Worm (Caenorhabditis elegans) whole organism, young adult: Measurements from ENCODE around the gene gly-6.

Experiments
- F49E8.2 ChIP-seq: sonication (generic microtip); optimal IDR thresholded peaks from 3 replicates; lab custom pipeline; 2017; ENCODE audit warnings: missing genetic modification characterization, mild to moderate bottlenecking, missing compliant biosample characterization, antibody characterized with exemption, moderate library complexity; ENCODE audit not compliant: insufficient read depth
- F52B5.7 ChIP-seq: sonication (generic microtip); optimal IDR thresholded peaks from 2 replicates; lab custom pipeline; 2016; ENCODE audit warnings: mild to moderate bottlenecking, missing genetic modification characterization, missing compliant biosample characterization
- T07F8.4 ChIP-seq: sonication (generic microtip); optimal IDR thresholded peaks from 2 replicates; lab custom pipeline; 2016; ENCODE audit warnings: mild to moderate bottlenecking, missing genetic modification characterization, moderate library complexity, missing compliant biosample characterization
- Y53F4B.3 ChIP-seq: fragments of 200-800 bp; sonication (Bioruptor generic); IDR thresholded peaks from 2 replicates; pipeline ENCODE4 v1.3.6; 2022; ENCODE audit warnings: missing genetic modification reagents, missing genetic modification characterization, missing compliant biosample characterization
- aptf-2 ChIP-seq: fragments of 200-800 bp; sonication (Bioruptor generic); conservative IDR thresholded peaks from 2 replicates; pipeline ENCODE4 v1.3.6; 2022; ENCODE audit warnings: missing genetic modification reagents, missing genetic modification characterization, missing compliant biosample characterization
- atf-7 ChIP-seq: sonication (generic microtip); optimal IDR thresholded peaks from 2 replicates; lab custom pipeline; 2017; ENCODE audit warnings: mild to moderate bottlenecking, missing genetic modification characterization, missing compliant biosample characterization
- cebp-2 ChIP-seq: fragments of 200-800 bp; sonication (Bioruptor generic); IDR thresholded peaks from 2 replicates; pipeline ENCODE4 v1.3.6; 2022; ENCODE audit warnings: missing genetic modification characterization, missing compliant biosample characterization
- ets-4 ChIP-seq: fragments of 200-800 bp; sonication (Bioruptor generic); optimal IDR thresholded peaks from 2 replicates; lab custom pipeline; 2018; ENCODE audit warnings: mild to moderate bottlenecking, missing genetic modification characterization, missing compliant biosample characterization
- pha-4 ChIP-seq: fragments of 150-350 bp; sonication (generic microtip); optimal IDR thresholded peaks from 2 replicates; lab custom pipeline; 2014; ENCODE audit warnings: missing biosample characterization, missing genetic modification reagents, missing genetic modification characterization
- zim-3 ChIP-seq: sonication (generic microtip); optimal IDR thresholded peaks from 2 replicates; lab custom pipeline; 2017; ENCODE audit warnings: mild to moderate bottlenecking, missing genetic modification characterization, moderate library complexity, missing compliant biosample characterization

DNA sequence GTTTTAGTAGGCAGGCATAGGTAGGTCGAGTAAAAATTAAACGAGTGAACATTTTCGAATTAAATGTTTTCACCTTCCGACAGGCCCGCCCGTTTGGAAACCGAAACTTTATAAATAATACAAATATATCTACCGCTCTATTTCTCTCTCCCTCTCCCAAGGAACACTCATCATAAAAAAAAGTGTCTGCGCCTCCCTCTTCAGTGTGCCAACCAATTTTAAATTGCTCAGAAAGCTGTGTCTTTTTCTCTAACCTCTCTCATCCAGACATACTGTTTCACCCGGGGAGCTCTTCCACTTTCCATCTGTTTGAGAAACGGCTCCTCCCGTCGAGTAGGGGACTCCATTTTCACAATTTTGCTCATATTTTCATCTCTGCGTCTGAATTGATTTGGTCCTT is 7.9 kb downstream of the gly-6 start:
- TF ChIP-seq zim-3 (no peak), F49E8.2 (no peak), F52B5.7 (tag; lab: Kevin White, UChicago) (no peak), cebp-2 (GFP tag; lab: Robert Waterston, UW) (no peak), pha-4 (tag; lab: Kevin White, UChicago) (no peak), atf-7 (tag; lab: Kevin White, UChicago) (no peak), ets-4 (GFP tag; lab: Kevin White, UChicago) (no peak), aptf-2 (GFP tag; lab: Robert Waterston, UW) (no peak), Y53F4B.3 (GFP tag; lab: Robert Waterston, UW) (no peak), T07F8.4 (tag; lab: Kevin White, UChicago) (no peak)
